Fruit fly (Drosophila melanogaster): ENCODE data around the gene Jon65Ai.

Gene Jon65Ai

DNA sequence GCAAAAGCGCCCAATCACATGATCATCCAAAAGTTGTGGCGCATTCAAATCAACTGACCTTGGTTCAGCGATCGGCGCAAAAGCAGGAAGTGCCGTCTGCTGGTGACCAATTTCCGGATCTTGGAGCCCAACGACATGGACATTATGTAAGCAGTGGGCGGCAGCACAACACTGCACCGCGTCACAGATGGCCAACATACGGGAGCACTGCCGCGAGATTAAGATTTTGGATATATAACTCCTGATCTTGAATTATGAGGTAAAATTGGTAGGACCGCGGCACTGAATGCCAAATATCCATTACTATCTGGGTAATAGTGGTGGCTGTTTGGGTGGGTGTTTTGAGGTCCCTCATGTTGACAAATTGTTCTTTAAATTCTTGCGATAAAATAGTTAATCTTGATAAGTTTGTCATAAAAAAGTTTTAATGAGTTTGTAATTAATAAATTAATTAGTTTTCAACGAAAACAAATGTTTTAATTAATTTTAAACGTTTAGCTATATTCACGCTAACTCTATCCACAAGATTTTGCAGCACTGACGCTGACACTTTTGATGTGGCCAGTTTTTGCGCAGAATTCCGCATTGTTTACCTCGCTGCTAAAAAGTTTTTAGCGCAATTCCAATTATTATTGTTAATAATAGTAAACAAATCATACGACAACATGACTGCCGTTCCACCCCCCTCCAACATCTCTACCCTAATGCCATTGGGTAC lies 20.9 kb upstream of the Jon65Ai start, which contains the start of the genes CG13295 and CG6610 (continued):
- TF ChIP-seq gcm2 (GFP tag; optimal IDR thresholded peaks at IDR 0.05), result peak; percentile 24
- TF ChIP-seq chinmo (GFP tag; IDR thresholded peaks at IDR 0.05; ENCODE audit: partially characterized antibody), result 0 out of 4 replicates have a peak, but pooled peaks have one; percentile 13
- peak; percentile 43; the same call in 1 of the 2 replicates for TF ChIP-seq CG6272 (GFP tag; IDR thresholded peaks at IDR 0.05)
- no peak for TF ChIP-seq grn (GFP tag; optimal IDR thresholded peaks at IDR 0.05)
- TF ChIP-seq crc (GFP tag; optimal IDR thresholded peaks at IDR 0.05), result no peak
- TF ChIP-seq caup (GFP tag; optimal IDR thresholded peaks at IDR 0.05; ENCODE audit: severe bottlenecking), result peak; percentile 12
- peak; percentile 76 for TF ChIP-seq gfzf (GFP tag; optimal IDR thresholded peaks at IDR 0.05)
- TF ChIP-seq Atf6 (GFP tag; IDR thresholded peaks at IDR 0.05), result peak; percentile 35; the same call in 1 of the 2 replicates
- TF ChIP-seq HmgD (GFP tag; optimal IDR thresholded peaks at IDR 0.05), result no peak
- peak; percentile 51 for TF ChIP-seq CG1233 (GFP tag; optimal IDR thresholded peaks at IDR 0.05)
- TF ChIP-seq CG10274 (GFP tag; optimal IDR thresholded peaks at IDR 0.05), result no peak
- no peak for TF ChIP-seq knrl (GFP tag; IDR thresholded peaks at IDR 0.05; ENCODE audit: partially characterized antibody)
- TF ChIP-seq CG7372 (GFP tag; IDR thresholded peaks at IDR 0.05), result peak; percentile 58; the same call in 1 of the 2 replicates
- peak; percentile 13 for TF ChIP-seq Lhr (GFP tag; optimal IDR thresholded peaks at IDR 0.05)
- no peak for TF ChIP-seq CG12104 (GFP tag; optimal IDR thresholded peaks at IDR 0.05)
- TF ChIP-seq en (GFP tag; optimal IDR thresholded peaks at IDR 0.05), result no peak
- TF ChIP-seq zfh1 (GFP tag; IDR thresholded peaks at IDR 0.05), result no peak
- peak; percentile 57 for TF ChIP-seq tin (GFP tag; optimal IDR thresholded peaks at IDR 0.05)
- TF ChIP-seq CG30403 (GFP tag; optimal IDR thresholded peaks at IDR 0.05), result peak; percentile 79
- TF ChIP-seq row (GFP tag; IDR thresholded peaks at IDR 0.05), result peak; percentile 95
- TF ChIP-seq Hr3 (GFP tag; optimal IDR thresholded peaks at IDR 0.05), result peak; percentile 49
- peak; percentile 36 for TF ChIP-seq CG15011 (GFP tag; optimal IDR thresholded peaks at IDR 0.05)
- TF ChIP-seq CG8388 (GFP tag; optimal IDR thresholded peaks at IDR 0.05), result peak; percentile 7
- peak; percentile 58; the same call in 1 of the 2 replicates for TF ChIP-seq lmd (GFP tag; IDR thresholded peaks at IDR 0.05)
- TF ChIP-seq sug (tag; optimal IDR thresholded peaks at IDR 0.05), result peak; percentile 79
- peak; percentile 46; the same call in 1 of the 3 replicates for TF ChIP-seq Aef1 (GFP tag; IDR thresholded peaks at IDR 0.05)
- no peak for TF ChIP-seq Gsc (GFP tag; IDR thresholded peaks at IDR 0.05)
- peak; percentile 65 for TF ChIP-seq CG32532 (GFP tag; IDR thresholded peaks at IDR 0.05)
- TF ChIP-seq CG17361 (GFP tag; IDR thresholded peaks at IDR 0.05), result peak; percentile 72; the same call in 2 of the 3 replicates
- no peak for TF ChIP-seq sc (optimal IDR thresholded peaks at IDR 0.05)
- TF ChIP-seq sc (GFP tag; optimal IDR thresholded peaks at IDR 0.05), result peak; percentile 12
- TF ChIP-seq sd (tag; optimal IDR thresholded peaks at IDR 0.05), result peak; percentile 92
- peak; percentile 71 for TF ChIP-seq B-H2 (GFP tag; optimal IDR thresholded peaks at IDR 0.05)
- TF ChIP-seq dpn (GFP tag; optimal IDR thresholded peaks at IDR 0.05), result peak; percentile 46 to 54
- no peak for TF ChIP-seq dimm (GFP tag; IDR thresholded peaks at IDR 0.05)
- peak; percentile 41 for TF ChIP-seq D19B (GFP tag; optimal IDR thresholded peaks at IDR 0.05)
- TF ChIP-seq salm (tag; optimal IDR thresholded peaks at IDR 0.05), result no peak
- TF ChIP-seq pum (GFP tag; optimal IDR thresholded peaks at IDR 0.05), result peak; percentile 40
- peak; percentile 4 for TF ChIP-seq CG12219 (GFP tag; optimal IDR thresholded peaks at IDR 0.05)
- TF ChIP-seq aop (GFP tag; IDR thresholded peaks at IDR 0.05), result no peak
- TF ChIP-seq CG1602 (GFP tag; optimal IDR thresholded peaks at IDR 0.05), result peak; percentile 40
- TF ChIP-seq CG2120 (GFP tag; optimal IDR thresholded peaks at IDR 0.05), result peak; percentile 76
- TF ChIP-seq sob (GFP tag; IDR thresholded peaks at IDR 0.05), result peak; percentile 41; the same call in 1 of the 2 replicates
- peak; percentile 31 for TF ChIP-seq Usf (GFP tag; optimal IDR thresholded peaks at IDR 0.05)
- no peak for TF ChIP-seq ham (GFP tag; IDR thresholded peaks at IDR 0.05)
- peak; percentile 68 for TF ChIP-seq CG9797 (GFP tag; optimal IDR thresholded peaks at IDR 0.05)
- peak; percentile 43 for TF ChIP-seq chn (GFP tag; optimal IDR thresholded peaks at IDR 0.05)
- TF ChIP-seq Rx (GFP tag; IDR thresholded peaks at IDR 0.05), result 0 out of 2 replicates have a peak, but pooled peaks have one; percentile 12
- TF ChIP-seq jumu (GFP tag; optimal IDR thresholded peaks at IDR 0.05), result peak; percentile 32
- no peak for TF ChIP-seq ro (GFP tag; IDR thresholded peaks at IDR 0.05)
